Fruit fly (Drosophila melanogaster) S2 (cell line): ENCODE results near the gene CG13775.

Experiments used
- CG8478 ChIP-seq: fragments of >200 bp; optimal IDR thresholded peaks from 2 replicates; lab custom pipeline; 2018
- CTCF ChIP-seq, 2 experiments: fragments of >200 bp; optimal IDR thresholded peaks; 2 replicates each; lab custom pipeline; 2018

DNA sequence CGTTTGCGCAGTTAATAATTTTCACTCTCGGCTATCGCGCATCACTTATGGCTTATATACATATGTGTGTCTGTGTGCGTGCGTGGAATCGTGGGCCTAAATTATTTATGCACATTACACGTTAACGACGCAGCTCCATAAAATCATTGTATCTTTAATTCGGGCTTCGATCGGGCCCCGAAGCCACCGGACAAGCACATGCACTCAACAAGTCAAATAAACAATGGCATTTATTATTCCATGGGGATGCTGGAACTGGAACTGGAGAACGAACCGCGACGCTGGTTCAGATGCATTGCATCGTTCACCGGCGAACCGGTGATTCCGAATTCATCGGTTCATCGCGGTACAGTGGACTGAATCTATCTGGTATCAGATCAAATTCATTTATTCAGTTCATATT, 8.2 kb downstream of the CG13775 start, which contains the start of gene ihog:
- TF ChIP-seq CTCF (optimal IDR thresholded peaks at IDR 0.05; lab: Kevin White, UChicago) (peak in 1 of 2 experiments; percentile 9), CG8478 (no peak)
